Worm (Caenorhabditis elegans) whole organism, late embryonic: Measurements from ENCODE around the gene F35E8.7.

Source experiments
- ceh-24 ChIP-seq: sonication (generic microtip); optimal IDR thresholded peaks from 2 replicates; lab custom pipeline; 2016; ENCODE audit warnings: mild to moderate bottlenecking, missing genetic modification characterization, missing compliant biosample characterization
- ceh-48 ChIP-seq: sonication (generic microtip); optimal IDR thresholded peaks from 2 replicates; lab custom pipeline; 2016; ENCODE audit warnings: missing genetic modification characterization, inconsistent platforms, missing compliant biosample characterization
- fkh-10 ChIP-seq: fragments of 150-350 bp; optimal IDR thresholded peaks from 2 replicates; lab custom pipeline; 2014; ENCODE audit warnings: missing biosample characterization, missing genetic modification reagents, missing genetic modification characterization
- hlh-13 ChIP-seq: fragments of 200-800 bp; sonication (Bioruptor generic); optimal IDR thresholded peaks from 2 replicates; lab custom pipeline; 2018; ENCODE audit warnings: mild to moderate bottlenecking, missing genetic modification characterization, missing compliant biosample characterization
- lim-6 ChIP-seq: sonication (generic microtip); optimal IDR thresholded peaks from 2 replicates; lab custom pipeline; 2016; ENCODE audit warnings: missing genetic modification characterization, missing compliant biosample characterization
- lin-11 ChIP-seq: fragments of 200-800 bp; sonication (Bioruptor generic); optimal IDR thresholded peaks from 2 replicates; lab custom pipeline; 2018; ENCODE audit warnings: mild to moderate bottlenecking, missing genetic modification characterization, missing compliant biosample characterization
- npax-4 ChIP-seq: sonication (generic microtip); optimal IDR thresholded peaks from 2 replicates; lab custom pipeline; 2016; ENCODE audit warnings: missing genetic modification characterization, missing compliant biosample characterization
- pha-4 ChIP-seq: fragments of 150-350 bp; optimal IDR thresholded peaks from 2 replicates; lab custom pipeline; 2018; ENCODE audit warnings: missing biosample characterization, missing genetic modification reagents, missing genetic modification characterization
- pqm-1 ChIP-seq: sonication (generic microtip); optimal IDR thresholded peaks from 2 replicates; lab custom pipeline; 2016; ENCODE audit warnings: missing genetic modification characterization, missing compliant biosample characterization
- rnt-1 ChIP-seq: sonication (generic microtip); optimal IDR thresholded peaks from 2 replicates; lab custom pipeline; 2016; ENCODE audit warnings: missing genetic modification characterization, missing compliant biosample characterization
- tbx-2 ChIP-seq: sonication (generic microtip); optimal IDR thresholded peaks from 2 replicates; lab custom pipeline; 2016; ENCODE audit warnings: missing genetic modification characterization, missing compliant biosample characterization
- unc-55 ChIP-seq: sonication (generic microtip); optimal IDR thresholded peaks from 2 replicates; lab custom pipeline; 2017; ENCODE audit warnings: missing biosample characterization, missing genetic modification reagents, missing genetic modification characterization
- unc-86 ChIP-seq: sonication (generic microtip); optimal IDR thresholded peaks from 2 replicates; lab custom pipeline; 2016; ENCODE audit warnings: missing genetic modification characterization, missing compliant biosample characterization

- TF ChIP-seq hlh-13 (GFP tag; lab: Kevin White, UChicago) (no peak), unc-55 (GFP tag; lab: Kevin White, UChicago) (no peak), fkh-10 (GFP tag; lab: Kevin White, UChicago) (no peak), ceh-48 (tag; lab: Kevin White, UChicago) (no peak), lim-6 (tag; lab: Kevin White, UChicago) (no peak), unc-86 (tag; lab: Kevin White, UChicago) (no peak), rnt-1 (no peak), npax-4 (tag; lab: Kevin White, UChicago) (no peak), pqm-1 (tag; lab: Kevin White, UChicago) (no peak), tbx-2 (tag; lab: Kevin White, UChicago) (no peak), lin-11 (no peak), ceh-24 (tag; lab: Kevin White, UChicago) (no peak), pha-4 (tag; lab: Kevin White, UChicago) (no peak)
Observed at ce11 chrV:15940254-15940653, 26.4 kb downstream of the F35E8.7 start, which contains the start of gene srw-55.
